Worm (Caenorhabditis elegans): ENCODE measurements around the gene F19C6.5.

ce11 chrX:9981259-9981658 is 3.5 kb downstream of the F19C6.5 start:
- TF ChIP-seq Y95B8A.8 (GFP tag; IDR thresholded peaks at IDR 0.05) (no peak), unc-130 (GFP tag; optimal IDR thresholded peaks at IDR 0.05) (no peak), Y79H2A.3 (GFP tag; conservative IDR thresholded peaks at IDR 0.05) (no peak), ceh-40 (GFP tag; IDR thresholded peaks at IDR 0.05) (no peak), lin-35 (GFP tag; optimal IDR thresholded peaks at IDR 0.05) (no peak), snpc-4 (GFP tag; optimal IDR thresholded peaks at IDR 0.05) (no peak), snpc-4 (tag; optimal IDR thresholded peaks at IDR 0.05) (no peak), sdz-38 (tag; optimal IDR thresholded peaks at IDR 0.05) (no peak), cebp-2 (GFP tag; IDR thresholded peaks at IDR 0.05) (no peak), F49E8.2 (tag; optimal IDR thresholded peaks at IDR 0.05; ENCODE audit: insufficient read depth) (no peak), F10E7.11 (tag; optimal IDR thresholded peaks at IDR 0.05) (no peak), repo-1 (tag; optimal IDR thresholded peaks at IDR 0.05) (no peak), nfyb-1 (GFP tag; IDR thresholded peaks at IDR 0.05) (no peak), tbp1 (GFP tag; optimal IDR thresholded peaks at IDR 0.05) (no peak), pha-4 (tag; optimal IDR thresholded peaks at IDR 0.05) (no peak)
